Worm (Caenorhabditis elegans) whole organism, mixed stage, embryonic: Measurements from ENCODE around the gene B0244.7.

Experiments
- cnd-1 ChIP-seq: fragments of 200-800 bp; sonication (Bioruptor generic); optimal IDR thresholded peaks from 2 replicates; lab custom pipeline; 2018; ENCODE audit warnings: mild to moderate bottlenecking, missing genetic modification characterization, missing compliant biosample characterization
- elt-1 ChIP-seq: sonication (generic microtip); optimal IDR thresholded peaks from 2 replicates; lab custom pipeline; 2017; ENCODE audit warnings: missing genetic modification characterization, mild to moderate bottlenecking, missing compliant biosample characterization, antibody characterized with exemption, moderate library complexity, borderline replicate concordance; ENCODE audit not compliant: insufficient read depth
- lsy-2 ChIP-seq: fragments of 150-350 bp; optimal IDR thresholded peaks from 2 replicates; lab custom pipeline; 2014; ENCODE audit warnings: missing biosample characterization, missing genetic modification characterization
- mab-5 ChIP-seq: fragments of 150-350 bp; optimal IDR thresholded peaks from 2 replicates; lab custom pipeline; 2014; ENCODE audit warnings: missing biosample characterization, missing genetic modification characterization
- mep-1 ChIP-seq: fragments of 150-350 bp; optimal IDR thresholded peaks from 2 replicates; lab custom pipeline; 2017; ENCODE audit warnings: missing biosample characterization, missing genetic modification reagents, missing genetic modification characterization, inconsistent platforms
- nhr-12 ChIP-seq: fragments of 150-350 bp; optimal IDR thresholded peaks from 2 replicates; lab custom pipeline; 2014; ENCODE audit warnings: missing biosample characterization, missing genetic modification characterization
- nhr-237 ChIP-seq: fragments of 150-350 bp; optimal IDR thresholded peaks from 2 replicates; lab custom pipeline; 2014; ENCODE audit warnings: missing biosample characterization, missing genetic modification characterization
- nhr-76 ChIP-seq: sonication (generic microtip); optimal IDR thresholded peaks from 2 replicates; lab custom pipeline; 2017; ENCODE audit warnings: missing biosample characterization, missing genetic modification characterization
- sem-2 ChIP-seq: fragments of 200-800 bp; sonication (Bioruptor generic); optimal IDR thresholded peaks from 2 replicates; lab custom pipeline; 2018; ENCODE audit warnings: mild to moderate bottlenecking, missing genetic modification characterization, missing compliant biosample characterization
- tbx-8 ChIP-seq: fragments of 200-800 bp; sonication (Bioruptor generic); optimal IDR thresholded peaks from 2 replicates; lab custom pipeline; 2018; ENCODE audit warnings: mild to moderate bottlenecking, missing genetic modification characterization, moderate library complexity, missing compliant biosample characterization
- unc-62 ChIP-seq: fragments of 150-350 bp; optimal IDR thresholded peaks from 2 replicates; lab custom pipeline; 2014; ENCODE audit warnings: missing biosample characterization, missing genetic modification reagents, missing genetic modification characterization
- zip-8 ChIP-seq: fragments of 150-350 bp; optimal IDR thresholded peaks from 2 replicates; lab custom pipeline; 2014; ENCODE audit warnings: missing biosample characterization, missing genetic modification characterization

DNA sequence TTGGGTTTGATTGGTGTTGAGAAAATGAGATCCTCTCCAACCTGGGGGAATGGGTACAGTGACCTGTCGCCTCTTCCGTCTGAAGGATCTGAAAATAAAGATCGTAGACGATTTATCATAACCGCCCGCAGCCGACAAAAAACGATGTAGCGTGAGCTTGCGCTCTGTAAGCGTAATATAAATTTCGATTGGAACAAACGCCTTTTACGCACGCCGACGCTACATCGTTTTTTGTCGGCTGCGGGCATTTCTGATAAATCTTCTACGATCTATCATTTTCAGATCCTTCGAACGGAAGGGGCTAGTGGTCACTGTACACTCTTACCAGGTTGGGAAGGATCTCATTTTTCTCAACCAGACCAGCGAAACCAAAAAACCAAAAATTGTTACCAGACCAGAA, 17.1 kb downstream of the B0244.7 start:
- TF ChIP-seq sem-2 (GFP tag; lab: Kevin White, UChicago) (no peak), unc-62 (no peak), mab-5 (no peak), nhr-237 (tag; lab: Kevin White, UChicago) (no peak), nhr-76 (tag; lab: Kevin White, UChicago) (no peak), lsy-2 (no peak), mep-1 (tag; lab: Kevin White, UChicago) (no peak), tbx-8 (GFP tag; lab: Kevin White, UChicago) (no peak), cnd-1 (no peak), nhr-12 (no peak), zip-8 (no peak), elt-1 (tag; lab: Kevin White, UChicago) (no peak)
